Worm (Caenorhabditis elegans) whole organism, mixed stage, embryonic: ENCODE data around the gene K02E2.8.

Experiments
- bed-3 ChIP-seq: fragments of 200-800 bp; sonication (Bioruptor generic); optimal IDR thresholded peaks from 3 replicates; lab custom pipeline; 2018; ENCODE audit warnings: mild to moderate bottlenecking, missing genetic modification characterization, moderate library complexity, missing compliant biosample characterization
- lin-32 ChIP-seq: fragments of 200-800 bp; sonication (Bioruptor generic); optimal IDR thresholded peaks from 2 replicates; lab custom pipeline; 2018; ENCODE audit warnings: mild to moderate bottlenecking, missing genetic modification characterization, missing compliant biosample characterization
- nhr-12 ChIP-seq: fragments of 150-350 bp; optimal IDR thresholded peaks from 2 replicates; lab custom pipeline; 2014; ENCODE audit warnings: missing biosample characterization, missing genetic modification characterization

- TF ChIP-seq bed-3 (GFP tag; lab: Kevin White, UChicago) (no peak), lin-32 (GFP tag; lab: Kevin White, UChicago) (no peak), nhr-12 (tag; lab: Kevin White, UChicago) (no peak)
Observed at ce11 chrV:20406817-20407216, 40.1 kb upstream of the K02E2.8 start.
